Fruit fly (Drosophila melanogaster): ENCODE data around the gene eIF4EHP.

eIF4EHP gene

dm6 chr3R:24141013-24141592 is 32.3 kb upstream of the eIF4EHP start, which contains the start of gene Kal1 (continued):
- peak; percentile 7 for TF ChIP-seq Dad (GFP tag; optimal IDR thresholded peaks at IDR 0.05)
- TF ChIP-seq bowl (GFP tag; IDR thresholded peaks at IDR 0.05): peak; percentile 85
- TF ChIP-seq CG14667 (GFP tag; IDR thresholded peaks at IDR 0.05): peak; percentile 81
- TF ChIP-seq Dref (GFP tag; IDR thresholded peaks at IDR 0.05): no peak
- TF ChIP-seq psq (GFP tag; optimal IDR thresholded peaks at IDR 0.05): peak; percentile 45
- TF ChIP-seq usp (GFP tag; optimal IDR thresholded peaks at IDR 0.05): no peak
- TF ChIP-seq CG9727 (GFP tag; optimal IDR thresholded peaks at IDR 0.05): peak; percentile 88
- TF ChIP-seq ranshi (GFP tag; IDR thresholded peaks at IDR 0.05): peak; percentile 90
- TF ChIP-seq GATAe (GFP tag; conservative IDR thresholded peaks at IDR 0.05): 0 out of 2 replicates have a peak, but pooled peaks have one; percentile 20
- peak; percentile 90 for TF ChIP-seq CoRest (tag; optimal IDR thresholded peaks at IDR 0.05)
- TF ChIP-seq crp (GFP tag; optimal IDR thresholded peaks at IDR 0.05): peak in 1 of 2 experiments; percentile 52
- peak; percentile 92 for TF ChIP-seq CG4424 (GFP tag; optimal IDR thresholded peaks at IDR 0.05)
- TF ChIP-seq gsb-n (tag; optimal IDR thresholded peaks at IDR 0.05): peak; percentile 97
- TF ChIP-seq cas (GFP tag; IDR thresholded peaks at IDR 0.05): peak; percentile 57
- no peak for TF ChIP-seq pros (GFP tag; optimal IDR thresholded peaks at IDR 0.05)
- TF ChIP-seq Bteb2 (GFP tag; optimal IDR thresholded peaks at IDR 0.05): no peak

dm6 chr3R:24139646-24140130 is 30.9 kb upstream of the eIF4EHP start:
- TF ChIP-seq CG31365 (tag; optimal IDR thresholded peaks at IDR 0.05) (no peak), zfh2 (GFP tag; optimal IDR thresholded peaks at IDR 0.05) (no peak), dati (GFP tag; IDR thresholded peaks at IDR 0.05) (no peak), Hmx (GFP tag; optimal IDR thresholded peaks at IDR 0.05) (no peak), gsb-n (tag; optimal IDR thresholded peaks at IDR 0.05) (no peak), ara (GFP tag; IDR thresholded peaks at IDR 0.05) (no peak), jing (GFP tag; optimal IDR thresholded peaks at IDR 0.05) (no peak), nom (GFP tag; optimal IDR thresholded peaks at IDR 0.05) (no peak), pho (GFP tag; optimal IDR thresholded peaks at IDR 0.05) (no peak), fd64A (GFP tag; optimal IDR thresholded peaks at IDR 0.05) (no peak), TFAM (GFP tag; optimal IDR thresholded peaks at IDR 0.05) (no peak), twi (tag; optimal IDR thresholded peaks at IDR 0.05) (no peak), Bgb (GFP tag; IDR thresholded peaks at IDR 0.05; ENCODE audit: partially characterized antibody) (no peak)

dm6 chr3R:24138478-24139455 is 30.0 kb upstream of the eIF4EHP start:
- TF ChIP-seq CG34376 (GFP tag; optimal IDR thresholded peaks at IDR 0.05): peak; percentile 84
- peak; percentile 20 for TF ChIP-seq CG13296 (GFP tag; optimal IDR thresholded peaks at IDR 0.05)
- no peak for TF ChIP-seq E2f1 (GFP tag; IDR thresholded peaks at IDR 0.05)
- peak; percentile 33 for TF ChIP-seq gro (GFP tag; optimal IDR thresholded peaks at IDR 0.05)
- no peak for TF ChIP-seq gce (GFP tag; IDR thresholded peaks at IDR 0.05)
- no peak for TF ChIP-seq odd (GFP tag; optimal IDR thresholded peaks at IDR 0.05)
- peak; percentile 1 for TF ChIP-seq gem (tag; optimal IDR thresholded peaks at IDR 0.05)
- TF ChIP-seq sc (optimal IDR thresholded peaks at IDR 0.05): no peak
- TF ChIP-seq sc (GFP tag; optimal IDR thresholded peaks at IDR 0.05): no peak
- no peak for TF ChIP-seq CG2875 (GFP tag; optimal IDR thresholded peaks at IDR 0.05)
- TF ChIP-seq NfI (GFP tag; optimal IDR thresholded peaks at IDR 0.05): no peak
- TF ChIP-seq CG8388 (GFP tag; optimal IDR thresholded peaks at IDR 0.05): no peak
- TF ChIP-seq CG9797 (GFP tag; optimal IDR thresholded peaks at IDR 0.05): no peak
- TF ChIP-seq Eip74EF (GFP tag; optimal IDR thresholded peaks at IDR 0.05): peak in 1 of 2 experiments; percentile 6
- no peak for TF ChIP-seq fru (optimal IDR thresholded peaks at IDR 0.05)
- no peak for TF ChIP-seq en (GFP tag; optimal IDR thresholded peaks at IDR 0.05)
- peak; percentile 60 for TF ChIP-seq Vsx1 (GFP tag; optimal IDR thresholded peaks at IDR 0.05)
- no peak for TF ChIP-seq CoRest (tag; optimal IDR thresholded peaks at IDR 0.05)
- peak; percentile 19; the same call in 1 of the 3 replicates for TF ChIP-seq row (GFP tag; IDR thresholded peaks at IDR 0.05)
